Fruit fly (Drosophila melanogaster): ENCODE measurements around the gene CG11698.

dm6 chr3R:8336012-8336567 lies 24.1 kb downstream of the CG11698 start:
- TF ChIP-seq CG12605 (GFP tag; IDR thresholded peaks at IDR 0.05) (no peak), CG8301 (tag; optimal IDR thresholded peaks at IDR 0.05) (no peak)
